Worm (Caenorhabditis elegans) whole organism, mixed stage, embryonic: ENCODE data around the gene R186.3.

Experiments used
- lin-13 ChIP-seq: fragments of 150-350 bp; optimal IDR thresholded peaks from 2 replicates; lab custom pipeline; 2014; ENCODE audit warnings: missing biosample characterization, missing genetic modification characterization
- nhr-28 ChIP-seq: fragments of 150-350 bp; optimal IDR thresholded peaks from 2 replicates; lab custom pipeline; 2014; ENCODE audit warnings: missing biosample characterization, missing genetic modification characterization
- snpc-4 ChIP-seq: fragments of 150-350 bp; optimal IDR thresholded peaks from 2 replicates; lab custom pipeline; 2014; ENCODE audit warnings: missing biosample characterization, missing genetic modification characterization
- unc-62 ChIP-seq: fragments of 150-350 bp; optimal IDR thresholded peaks from 2 replicates; lab custom pipeline; 2014; ENCODE audit warnings: missing biosample characterization, missing genetic modification reagents, missing genetic modification characterization

DNA sequence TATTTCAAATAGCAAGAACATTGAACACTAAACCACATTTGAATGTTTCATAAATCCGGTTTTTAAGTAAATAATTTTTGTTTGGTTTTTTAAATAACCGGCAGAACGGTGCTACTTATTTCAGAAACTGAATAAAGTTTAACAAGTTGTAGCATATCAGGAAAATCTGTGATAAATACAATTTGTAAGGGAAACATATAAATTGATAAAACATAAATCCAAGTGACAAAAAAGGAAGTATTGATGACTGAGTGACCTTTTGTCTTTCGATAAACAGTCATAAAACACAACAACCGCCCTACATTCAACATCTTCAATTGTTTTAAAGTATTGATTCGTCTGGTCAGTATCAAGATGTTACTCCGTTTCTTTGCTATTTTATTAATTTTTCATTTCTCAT, 28.3 kb upstream of the R186.3 start, which contains the start of gene far-5:
- TF ChIP-seq nhr-28 (tag; lab: Kevin White, UChicago) (no peak), unc-62 (GFP tag; lab: Kevin White, UChicago) (no peak), lin-13 (no peak), snpc-4 (tag; lab: Kevin White, UChicago) (no peak)
